Fruit fly (Drosophila melanogaster) whole organism, prepupa: ENCODE data around the gene CG5790.
A peak's percentile ranks its signal among the peaks of the same experiment; 100 is the strongest.

Source experiments
- Blimp-1 ChIP-seq: fragments of 200-800 bp; sonication (Bioruptor generic); optimal IDR thresholded peaks from 3 replicates; lab custom pipeline; 2017; ENCODE audit warnings: missing biosample characterization, missing genetic modification characterization, mild to moderate bottlenecking, moderate library complexity, missing genetic modification reagents
- CG10631 ChIP-seq: fragments of 200-800 bp; sonication (Bioruptor generic); optimal IDR thresholded peaks from 2 replicates; lab custom pipeline; 2016; ENCODE audit warnings: missing biosample characterization, missing genetic modification characterization
- CG10669 ChIP-seq: fragments of 200-800 bp; sonication (Bioruptor generic); optimal IDR thresholded peaks from 3 replicates; lab custom pipeline; 2018; ENCODE audit warnings: missing biosample characterization, mild to moderate bottlenecking, missing genetic modification characterization, moderate library complexity
- CG11294 ChIP-seq: fragments of 200-800 bp; sonication (Bioruptor generic); IDR thresholded peaks from 2 replicates; pipeline ENCODE4 v1.3.6; 2022; ENCODE audit warnings: missing biosample characterization, missing genetic modification characterization
- CG15336 ChIP-seq: fragments of 200-800 bp; sonication (Bioruptor generic); IDR thresholded peaks from 2 replicates; pipeline ENCODE4 v1.3.6; 2022; ENCODE audit warnings: missing biosample characterization, missing genetic modification characterization
- CG16779 ChIP-seq: fragments of 200-800 bp; sonication (Bioruptor generic); optimal IDR thresholded peaks from 3 replicates; lab custom pipeline; 2017; ENCODE audit warnings: missing biosample characterization, mild to moderate bottlenecking, missing genetic modification characterization
- CG3032 ChIP-seq: fragments of 200-800 bp; optimal IDR thresholded peaks from 2 replicates; lab custom pipeline; 2019; ENCODE audit warnings: missing biosample characterization, mild to moderate bottlenecking, missing genetic modification characterization, moderate library complexity
- CG31627 ChIP-seq: fragments of 200-800 bp; sonication (Bioruptor generic); optimal IDR thresholded peaks from 3 replicates; lab custom pipeline; 2016; ENCODE audit warnings: missing biosample characterization, missing genetic modification characterization
- CG34406 ChIP-seq: fragments of 200-800 bp; sonication (Bioruptor generic); optimal IDR thresholded peaks from 3 replicates; lab custom pipeline; 2016; ENCODE audit warnings: missing biosample characterization, missing genetic modification characterization
- CG3919 ChIP-seq: fragments of 200-800 bp; sonication (Bioruptor generic); optimal IDR thresholded peaks from 3 replicates; lab custom pipeline; 2016; ENCODE audit warnings: missing biosample characterization, missing genetic modification characterization
- CG4318 ChIP-seq: fragments of 200-800 bp; sonication (Bioruptor generic); optimal IDR thresholded peaks from 3 replicates; lab custom pipeline; 2017; ENCODE audit warnings: missing biosample characterization, mild to moderate bottlenecking, missing genetic modification characterization
- CG6163 ChIP-seq: fragments of 200-800 bp; sonication (Bioruptor generic); IDR thresholded peaks from 3 replicates; pipeline ENCODE4 v1.3.6; 2022; ENCODE audit warnings: missing biosample characterization, missing genetic modification characterization
- CG6276 ChIP-seq: fragments of 200-800 bp; sonication (Bioruptor generic); optimal IDR thresholded peaks from 2 replicates; lab custom pipeline; 2017; ENCODE audit warnings: missing biosample characterization, mild to moderate bottlenecking, missing genetic modification characterization
- CG6792 ChIP-seq: fragments of 200-800 bp; sonication (Bioruptor generic); optimal IDR thresholded peaks from 3 replicates; lab custom pipeline; 2016; ENCODE audit warnings: missing biosample characterization, missing genetic modification characterization
- CG6808 ChIP-seq: fragments of 200-800 bp; sonication (Bioruptor generic); optimal IDR thresholded peaks from 3 replicates; lab custom pipeline; 2017; ENCODE audit warnings: missing biosample characterization, missing genetic modification characterization, mild to moderate bottlenecking, moderate library complexity, missing genetic modification reagents
- CG7368 ChIP-seq: fragments of 200-800 bp; sonication (Bioruptor generic); optimal IDR thresholded peaks from 3 replicates; lab custom pipeline; 2016; ENCODE audit warnings: missing biosample characterization, missing genetic modification characterization
- CG8119 ChIP-seq: fragments of 200-800 bp; sonication (Bioruptor generic); IDR thresholded peaks from 3 replicates; pipeline ENCODE4 v1.3.6; 2022; ENCODE audit warnings: missing biosample characterization, missing genetic modification characterization
- CG8319 ChIP-seq: fragments of 200-800 bp; sonication (Bioruptor generic); optimal IDR thresholded peaks from 3 replicates; lab custom pipeline; 2016; ENCODE audit warnings: missing biosample characterization, missing genetic modification characterization
- CG8632 ChIP-seq: fragments of 200-800 bp; sonication (Bioruptor generic); optimal IDR thresholded peaks from 3 replicates; lab custom pipeline; 2016; ENCODE audit warnings: missing biosample characterization, missing genetic modification characterization
- CG9139 ChIP-seq: fragments of 200-800 bp; sonication (Bioruptor generic); optimal IDR thresholded peaks from 3 replicates; lab custom pipeline; 2017; ENCODE audit warnings: missing biosample characterization, mild to moderate bottlenecking, missing genetic modification characterization
- Eip75B ChIP-seq: fragments of 200-800 bp; sonication (Bioruptor generic); optimal IDR thresholded peaks from 3 replicates; lab custom pipeline; 2016; ENCODE audit warnings: missing biosample characterization, missing genetic modification characterization
- Eip78C ChIP-seq: fragments of 200-800 bp; sonication (Bioruptor generic); peaks from one replicate; lab custom pipeline; 2016; ENCODE audit warnings: missing biosample characterization, missing genetic modification characterization
- Eip93F ChIP-seq: fragments of 200-800 bp; sonication (Bioruptor generic); optimal IDR thresholded peaks from 2 replicates; lab custom pipeline; 2016; ENCODE audit warnings: missing biosample characterization, mild to moderate bottlenecking, missing genetic modification characterization
- Ets96B ChIP-seq: fragments of 200-800 bp; optimal IDR thresholded peaks from 2 replicates; lab custom pipeline; 2019; ENCODE audit warnings: missing biosample characterization, mild to moderate bottlenecking, missing genetic modification characterization, moderate library complexity
- Gug ChIP-seq: fragments of 200-800 bp; sonication (Bioruptor generic); IDR thresholded peaks from 2 replicates; pipeline ENCODE4 v1.3.6; 2022; ENCODE audit warnings: missing biosample characterization, missing genetic modification characterization
- Hr39 ChIP-seq: fragments of 200-800 bp; sonication (Bioruptor generic); optimal IDR thresholded peaks from 2 replicates; lab custom pipeline; 2016; ENCODE audit warnings: missing biosample characterization, missing genetic modification characterization
- Met ChIP-seq: fragments of 200-800 bp; sonication (Bioruptor generic); optimal IDR thresholded peaks from 3 replicates; lab custom pipeline; 2016; ENCODE audit warnings: missing biosample characterization, missing genetic modification characterization
- OdsH ChIP-seq: fragments of 200-800 bp; sonication (Bioruptor generic); optimal IDR thresholded peaks from 3 replicates; lab custom pipeline; 2016; ENCODE audit warnings: missing biosample characterization, missing genetic modification characterization
- Smox ChIP-seq: fragments of 200-800 bp; sonication (Bioruptor generic); optimal IDR thresholded peaks from 3 replicates; lab custom pipeline; 2016; ENCODE audit warnings: missing biosample characterization, missing genetic modification characterization
- Sox102F ChIP-seq: fragments of 200-800 bp; sonication (Bioruptor generic); optimal IDR thresholded peaks from 2 replicates; lab custom pipeline; 2016; ENCODE audit warnings: missing biosample characterization, mild to moderate bottlenecking, missing genetic modification characterization
- Sox14 ChIP-seq: fragments of 200-800 bp; sonication (Bioruptor generic); optimal IDR thresholded peaks from 3 replicates; lab custom pipeline; 2016; ENCODE audit warnings: missing biosample characterization, missing genetic modification characterization
- Sox15 ChIP-seq: fragments of 200-800 bp; sonication (Bioruptor generic); optimal IDR thresholded peaks from 3 replicates; lab custom pipeline; 2016; ENCODE audit warnings: missing biosample characterization, missing genetic modification characterization
- achi ChIP-seq: fragments of 200-800 bp; sonication (Bioruptor generic); optimal IDR thresholded peaks from 3 replicates; lab custom pipeline; 2016; ENCODE audit warnings: missing biosample characterization, missing genetic modification characterization
- acj6 ChIP-seq: fragments of 200-800 bp; sonication (Bioruptor generic); optimal IDR thresholded peaks from 3 replicates; lab custom pipeline; 2016; ENCODE audit warnings: missing biosample characterization, missing genetic modification characterization
- dac ChIP-seq: fragments of 200-800 bp; sonication (Bioruptor generic); optimal IDR thresholded peaks from 2 replicates; lab custom pipeline; 2017; ENCODE audit warnings: missing biosample characterization, mild to moderate bottlenecking, missing genetic modification characterization
- dsx ChIP-seq: fragments of 200-800 bp; optimal IDR thresholded peaks from 3 replicates; lab custom pipeline; 2019; ENCODE audit warnings: missing biosample characterization, mild to moderate bottlenecking, missing genetic modification characterization, moderate library complexity; ENCODE audit not compliant: poor library complexity, severe bottlenecking
- eg ChIP-seq: fragments of 200-800 bp; sonication (Bioruptor generic); IDR thresholded peaks from 3 replicates; pipeline ENCODE4 v1.3.6; 2022; ENCODE audit warnings: missing biosample characterization, missing genetic modification characterization
- lz ChIP-seq: fragments of 200-800 bp; sonication (Bioruptor generic); optimal IDR thresholded peaks from 3 replicates; lab custom pipeline; 2016; ENCODE audit warnings: missing biosample characterization, missing genetic modification characterization
- net ChIP-seq: fragments of 200-800 bp; sonication (Bioruptor generic); optimal IDR thresholded peaks from 3 replicates; lab custom pipeline; 2016; ENCODE audit warnings: missing biosample characterization, missing genetic modification characterization
- pdm3 ChIP-seq: fragments of 200-800 bp; sonication (Bioruptor generic); optimal IDR thresholded peaks from 3 replicates; lab custom pipeline; 2016; ENCODE audit warnings: missing biosample characterization, missing genetic modification characterization
- salr ChIP-seq, 2 experiments: fragments of 200-800 bp; sonication (Bioruptor generic); optimal IDR thresholded peaks; 3 replicates each; lab custom pipeline; 2016 to 2018; ENCODE audit warnings: missing biosample characterization in 2 of 2, missing genetic modification characterization in 2 of 2, mild to moderate bottlenecking in 1 of 2
- spab ChIP-seq: fragments of 200-800 bp; sonication (Bioruptor generic); optimal IDR thresholded peaks from 2 replicates; lab custom pipeline; 2017; ENCODE audit warnings: missing biosample characterization, mild to moderate bottlenecking, missing genetic modification characterization, missing genetic modification reagents
- ss ChIP-seq, 2 experiments: fragments of 200-800 bp; sonication (Bioruptor generic); optimal IDR thresholded peaks; 2 replicates in 1 of 2; 3 replicates in 1 of 2; lab custom pipeline; 2017 to 2018; ENCODE audit warnings: mild to moderate bottlenecking in 2 of 2, missing biosample characterization in 2 of 2, missing genetic modification characterization in 2 of 2, moderate library complexity in 1 of 2
- topi ChIP-seq: fragments of 200-800 bp; sonication (Bioruptor generic); optimal IDR thresholded peaks from 3 replicates; lab custom pipeline; 2016; ENCODE audit warnings: missing biosample characterization, missing genetic modification characterization
- vri ChIP-seq: fragments of 200-800 bp; sonication (Bioruptor generic); optimal IDR thresholded peaks from 3 replicates; lab custom pipeline; 2016; ENCODE audit warnings: missing biosample characterization, mild to moderate bottlenecking, missing genetic modification characterization

The CG5790 gene

DNA sequence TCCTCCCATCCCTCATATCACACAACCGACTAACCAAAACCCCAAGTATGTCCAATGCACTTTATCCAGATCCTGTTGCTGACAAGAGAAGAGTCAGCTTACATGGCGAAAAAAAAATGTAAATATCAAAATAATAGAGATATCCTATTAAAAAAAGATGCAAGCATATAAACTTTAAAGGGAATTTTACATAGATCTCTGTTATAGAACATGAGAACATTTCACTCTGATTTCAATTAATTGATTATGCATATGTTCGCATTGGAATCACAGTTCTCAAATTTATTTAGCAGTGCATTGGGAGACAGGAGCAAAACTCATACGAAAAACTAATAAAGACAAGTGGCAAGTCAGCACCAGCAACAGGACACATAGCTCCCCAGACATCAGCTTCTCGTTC is 13.2 kb downstream of the CG5790 start:
- TF ChIP-seq Eip78C (GFP tag; lab: Kevin White, UChicago) (peak; percentile 61), CG6276 (GFP tag; lab: Kevin White, UChicago) (no peak)

DNA sequence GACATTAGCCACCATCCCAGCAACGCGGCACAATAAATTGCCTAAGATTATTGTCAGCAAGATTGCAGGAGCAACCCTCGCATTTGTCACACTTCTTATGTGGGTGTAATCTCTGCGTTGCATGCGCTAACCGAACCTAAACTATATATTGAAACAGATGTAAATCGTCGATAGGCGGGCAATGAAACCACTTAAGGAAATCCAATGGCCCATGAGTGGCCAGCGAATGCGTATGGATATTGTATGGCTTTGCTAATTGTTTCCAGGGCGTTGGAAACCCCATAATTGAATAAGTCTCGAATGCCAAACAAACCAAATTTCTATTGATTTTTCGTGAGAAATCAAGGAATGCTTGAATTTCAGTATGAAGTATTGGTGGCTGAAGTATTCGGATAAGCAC is 14.0 kb downstream of the CG5790 start:
- TF ChIP-seq vri (no peak), salr (GFP tag; optimal IDR thresholded peaks at IDR 0.05; lab: Kevin White, UChicago) (no peak), Smox (GFP tag; lab: Kevin White, UChicago) (no peak), Eip75B (GFP tag; lab: Kevin White, UChicago) (no peak), CG11294 (GFP tag; lab: Robert Waterston, UW) (no peak), net (GFP tag; lab: Kevin White, UChicago) (no peak), spab (GFP tag; lab: Kevin White, UChicago) (no peak), acj6 (no peak), CG6163 (GFP tag; lab: Robert Waterston, UW) (no peak), CG16779 (tag; lab: Kevin White, UChicago) (no peak), Sox15 (no peak)

DNA sequence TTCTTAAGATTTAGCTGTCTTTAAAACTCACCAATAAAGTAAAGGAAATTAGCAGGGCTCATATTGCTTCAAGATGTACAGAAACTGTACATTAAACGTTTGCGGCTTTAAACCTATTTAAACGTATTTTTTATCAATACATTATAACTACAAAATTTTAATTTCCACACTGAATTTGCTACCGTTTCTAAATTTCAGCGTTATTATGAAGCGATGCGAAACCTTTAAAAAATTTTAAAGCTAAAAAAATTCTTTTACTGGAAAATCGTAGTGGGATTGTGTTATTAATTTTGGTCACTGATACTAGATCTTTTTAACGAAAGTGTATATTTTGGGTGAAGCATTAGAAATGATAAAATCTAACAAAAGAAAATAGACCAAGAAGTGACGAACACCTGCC is 14.7 kb downstream of the CG5790 start, which contains the start of gene CG43354:
Gene CG43354, minus strand, starts transcription at position 101 of the 400 bp plus-strand sequence.
- TF ChIP-seq CG6792 (GFP tag; lab: Kevin White, UChicago) (no peak), Eip78C (GFP tag; lab: Kevin White, UChicago) (peak; percentile 12)

DNA sequence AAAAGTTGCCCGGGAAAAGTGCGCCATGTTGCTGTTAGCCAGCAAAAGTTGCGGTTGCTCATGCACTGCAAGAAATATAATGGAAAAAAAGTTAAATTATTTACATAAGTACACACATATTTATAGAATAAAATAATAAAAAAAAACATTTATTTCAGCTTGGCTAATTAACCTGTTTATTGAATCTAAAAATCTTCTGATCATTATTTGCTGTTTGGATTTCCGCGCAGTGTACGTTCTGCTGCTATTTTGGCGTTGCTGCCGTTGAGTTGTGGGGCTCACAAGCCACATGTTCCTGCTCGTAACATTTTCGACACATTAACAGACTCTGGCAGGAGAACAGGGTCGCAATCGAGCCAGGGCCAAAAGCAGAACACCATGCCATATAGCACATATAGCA is 15.8 kb downstream of the CG5790 start:
- TF ChIP-seq CG11294 (GFP tag; lab: Robert Waterston, UW) (peak; percentile 64), lz (GFP tag; lab: Kevin White, UChicago) (peak; percentile 76), CG9139 (GFP tag; lab: Kevin White, UChicago) (peak; percentile 35), pdm3 (GFP tag; lab: Kevin White, UChicago) (peak; percentile 79), Met (GFP tag; lab: Kevin White, UChicago) (peak; percentile 85), spab (GFP tag; lab: Kevin White, UChicago) (peak; percentile 86), Ets96B (peak; percentile 82), Eip78C (GFP tag; lab: Kevin White, UChicago) (peak; percentile 91), CG4318 (GFP tag; lab: Kevin White, UChicago) (peak; percentile 71), CG8119 (GFP tag; lab: Robert Waterston, UW) (peak; percentile 82), Sox102F (peak; percentile 83), dsx (GFP tag; lab: Kevin White, UChicago) (peak; percentile 57), topi (GFP tag; lab: Kevin White, UChicago) (peak; percentile 61), CG34406 (peak; percentile 79), Sox15 (peak; percentile 26), net (GFP tag; lab: Kevin White, UChicago) (peak; percentile 72), CG3919 (GFP tag; lab: Kevin White, UChicago) (peak; percentile 82), Sox14 (GFP tag; lab: Kevin White, UChicago) (peak; percentile 62), CG6792 (GFP tag; lab: Kevin White, UChicago) (peak; percentile 75), CG31627 (GFP tag; lab: Kevin White, UChicago) (peak; percentile 64), Hr39 (GFP tag; lab: Kevin White, UChicago) (peak; percentile 51), CG7368 (GFP tag; lab: Kevin White, UChicago) (peak; percentile 55), CG8632 (GFP tag; lab: Kevin White, UChicago) (peak; percentile 76), OdsH (GFP tag; lab: Kevin White, UChicago) (peak; percentile 84), CG3032 (tag; lab: Kevin White, UChicago) (peak; percentile 85), Eip93F (peak; percentile 34), CG6808 (GFP tag; lab: Kevin White, UChicago) (peak; percentile 87), CG6163 (GFP tag; lab: Robert Waterston, UW) (peak; percentile 87), CG10631 (GFP tag; lab: Kevin White, UChicago) (peak; percentile 79), Gug (GFP tag; lab: Robert Waterston, UW) (peak; percentile 41), CG8319 (peak; percentile 60), ss (GFP tag; optimal IDR thresholded peaks at IDR 0.05; lab: Kevin White, UChicago) (peak; percentile 54 to 62), achi (GFP tag; lab: Kevin White, UChicago) (peak; percentile 82), eg (peak; percentile 86), Eip75B (GFP tag; lab: Kevin White, UChicago) (peak; percentile 65), Blimp-1 (peak; percentile 59), CG10669 (GFP tag; lab: Kevin White, UChicago) (peak; percentile 75), CG15336 (GFP tag; lab: Robert Waterston, UW) (peak; percentile 88), dac (GFP tag; lab: Kevin White, UChicago) (peak; percentile 59)
